Worm (Caenorhabditis elegans): Measurements from ENCODE around the gene gcs-1.

DNA sequence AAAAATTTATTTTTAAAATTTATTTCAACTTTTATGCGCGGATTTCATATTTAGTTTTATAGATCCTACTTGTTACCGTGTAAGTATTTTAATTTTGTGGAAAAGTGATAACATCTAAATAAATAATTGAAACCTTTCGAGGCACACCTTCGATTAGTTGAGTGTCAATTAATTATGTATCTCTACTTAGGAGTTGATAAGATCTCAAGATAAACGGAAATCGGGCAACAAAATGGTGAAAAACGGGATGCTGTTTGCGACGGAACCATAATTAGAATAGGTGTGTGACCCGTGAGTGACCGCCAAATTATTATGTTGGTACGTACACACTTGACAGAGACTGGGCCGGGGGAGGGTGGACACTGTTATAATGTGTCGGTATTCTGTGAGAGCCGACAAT lies 11.8 kb downstream of the gcs-1 start:
- TF ChIP-seq unc-62 (GFP tag; optimal IDR thresholded peaks at IDR 0.05), result no peak
- no peak for TF ChIP-seq nhr-28 (tag; optimal IDR thresholded peaks at IDR 0.05)
- no peak for TF ChIP-seq tbx-8 (GFP tag; optimal IDR thresholded peaks at IDR 0.05)
- no peak for TF ChIP-seq mep-1 (tag; optimal IDR thresholded peaks at IDR 0.05)
- TF ChIP-seq cnd-1 (tag; optimal IDR thresholded peaks at IDR 0.05), result no peak
